Fruit fly (Drosophila melanogaster) whole organism, embryonic: ENCODE results near the gene Traf-like.

Experiments
- CG12219 ChIP-seq: fragments of 200-800 bp; sonication (Bioruptor generic); optimal IDR thresholded peaks from 3 replicates; lab custom pipeline; 2018; ENCODE audit warnings: missing biosample characterization, mild to moderate bottlenecking, missing genetic modification characterization
- CG13296 ChIP-seq: fragments of 200-800 bp; sonication (Bioruptor generic); optimal IDR thresholded peaks from 3 replicates; lab custom pipeline; 2018; ENCODE audit warnings: missing biosample characterization, mild to moderate bottlenecking, missing genetic modification characterization
- CG15479 ChIP-seq: fragments of 200-800 bp; sonication (Bioruptor generic); optimal IDR thresholded peaks from 3 replicates; lab custom pipeline; 2019; ENCODE audit warnings: missing biosample characterization, mild to moderate bottlenecking, missing genetic modification characterization, moderate library complexity
- CG1602 ChIP-seq: fragments of 200-800 bp; sonication (Bioruptor generic); optimal IDR thresholded peaks from 3 replicates; lab custom pipeline; 2016; ENCODE audit warnings: missing biosample characterization, missing genetic modification characterization
- CG18764 ChIP-seq: fragments of 200-800 bp; sonication (Bioruptor generic); optimal IDR thresholded peaks from 3 replicates; lab custom pipeline; 2016; ENCODE audit warnings: missing biosample characterization, missing genetic modification characterization
- CG30431 ChIP-seq: fragments of 200-800 bp; sonication (Bioruptor generic); optimal IDR thresholded peaks from 2 replicates; lab custom pipeline; 2017; ENCODE audit warnings: missing biosample characterization, missing genetic modification characterization
- CG31365 ChIP-seq: fragments of 200-800 bp; sonication (Bioruptor generic); optimal IDR thresholded peaks from 2 replicates; lab custom pipeline; 2018; ENCODE audit warnings: missing biosample characterization, mild to moderate bottlenecking, missing genetic modification characterization
- CG33213 ChIP-seq: fragments of 200-800 bp; sonication (Bioruptor generic); optimal IDR thresholded peaks from 3 replicates; lab custom pipeline; 2016; ENCODE audit warnings: missing biosample characterization, missing genetic modification characterization
- CG3407 ChIP-seq: fragments of 200-800 bp; sonication (Bioruptor generic); optimal IDR thresholded peaks from 2 replicates; lab custom pipeline; 2018; ENCODE audit warnings: missing biosample characterization, mild to moderate bottlenecking, missing genetic modification characterization
- CG6175 ChIP-seq: fragments of 200-800 bp; sonication (Bioruptor generic); IDR thresholded peaks from 3 replicates; pipeline ENCODE4 v1.3.6; 2022; ENCODE audit warnings: missing biosample characterization, missing genetic modification characterization
- CG6813 ChIP-seq: fragments of 200-800 bp; sonication (Bioruptor generic); optimal IDR thresholded peaks from 2 replicates; lab custom pipeline; 2017; ENCODE audit warnings: missing biosample characterization, missing genetic modification characterization, mild to moderate bottlenecking, moderate library complexity, missing genetic modification reagents
- CG7357 ChIP-seq: fragments of 200-800 bp; sonication (Bioruptor generic); IDR thresholded peaks from 3 replicates; pipeline ENCODE4 v1.3.6; 2022; ENCODE audit warnings: missing biosample characterization, missing genetic modification characterization
- CG7745 ChIP-seq: fragments of 200-800 bp; sonication (Bioruptor generic); optimal IDR thresholded peaks from 2 replicates; lab custom pipeline; 2018; ENCODE audit warnings: missing biosample characterization, mild to moderate bottlenecking, missing genetic modification characterization, moderate library complexity
- CG8478 ChIP-seq: fragments of >200 bp; optimal IDR thresholded peaks from 2 replicates; lab custom pipeline; 2018
- CG9437 ChIP-seq: fragments of 200-800 bp; sonication (Bioruptor generic); optimal IDR thresholded peaks from 2 replicates; lab custom pipeline; 2018; ENCODE audit warnings: missing biosample characterization, mild to moderate bottlenecking, missing genetic modification characterization
- E2f1 ChIP-seq: fragments of 200-800 bp; sonication (Bioruptor generic); IDR thresholded peaks from 2 replicates; pipeline ENCODE4 v1.3.6; 2022; ENCODE audit warnings: missing biosample characterization, missing genetic modification characterization
- Eip74EF ChIP-seq, 2 experiments: fragments of 200-800 bp in 1 of 2; fragments of >200 bp in 1 of 2; sonication (Bioruptor generic) in 1 of 2; optimal IDR thresholded peaks; 2 replicates each; lab custom pipeline; 2017 to 2019; ENCODE audit warnings: missing biosample characterization in 2 of 2, missing genetic modification characterization in 2 of 2, mild to moderate bottlenecking in 1 of 2, moderate library complexity in 1 of 2
- Fer2 ChIP-seq: fragments of 200-800 bp; sonication (Bioruptor generic); optimal IDR thresholded peaks from 2 replicates; lab custom pipeline; 2018; ENCODE audit warnings: missing biosample characterization, mild to moderate bottlenecking, missing genetic modification characterization, moderate library complexity
- Hmx ChIP-seq: fragments of 200-800 bp; sonication (Bioruptor generic); optimal IDR thresholded peaks from 2 replicates; lab custom pipeline; 2016; ENCODE audit warnings: missing biosample characterization, missing genetic modification characterization
- Hr78 ChIP-seq, 2 experiments: fragments of 200-800 bp in 1 of 2; fragments of >200 bp in 1 of 2; sonication (Bioruptor generic) in 1 of 2; optimal IDR thresholded peaks; 2 replicates each; lab custom pipeline; 2017 to 2019; ENCODE audit warnings: missing biosample characterization in 2 of 2, missing genetic modification characterization in 2 of 2, mild to moderate bottlenecking in 1 of 2, moderate library complexity in 1 of 2
- Max ChIP-seq: fragments of 200-800 bp; sonication (Bioruptor generic); optimal IDR thresholded peaks from 2 replicates; lab custom pipeline; 2016; ENCODE audit warnings: missing biosample characterization, mild to moderate bottlenecking, missing genetic modification characterization
- Mes4 ChIP-seq: fragments of 200-800 bp; sonication (Bioruptor generic); optimal IDR thresholded peaks from 2 replicates; lab custom pipeline; 2016; ENCODE audit warnings: missing biosample characterization, missing genetic modification characterization
- NFAT ChIP-seq: fragments of 200-800 bp; sonication (Bioruptor generic); IDR thresholded peaks from 2 replicates; pipeline ENCODE4 v1.3.6; 2022; ENCODE audit warnings: missing biosample characterization, missing genetic modification characterization
- Neu2 ChIP-seq: fragments of 200-800 bp; sonication (Bioruptor generic); optimal IDR thresholded peaks from 3 replicates; lab custom pipeline; 2016; ENCODE audit warnings: missing biosample characterization, missing genetic modification characterization, borderline replicate concordance
- Poxn ChIP-seq: fragments of 200-800 bp; sonication (Bioruptor generic); IDR thresholded peaks from 2 replicates; pipeline ENCODE4 v1.3.6; 2022; ENCODE audit warnings: missing biosample characterization, missing genetic modification characterization
- Xbp1 ChIP-seq: fragments of 200-800 bp; sonication (Bioruptor generic); optimal IDR thresholded peaks from 3 replicates; lab custom pipeline; 2016; ENCODE audit warnings: missing biosample characterization, mild to moderate bottlenecking, missing genetic modification characterization
- amos ChIP-seq: fragments of 200-800 bp; sonication (Bioruptor generic); IDR thresholded peaks from 2 replicates; pipeline ENCODE4 v1.3.6; 2022; ENCODE audit warnings: missing biosample characterization, missing genetic modification characterization; ENCODE audit not compliant: partially characterized antibody
- ash1 ChIP-seq: fragments of 200-800 bp; sonication (Bioruptor generic); optimal IDR thresholded peaks from 2 replicates; lab custom pipeline; 2018; ENCODE audit warnings: missing biosample characterization, mild to moderate bottlenecking, missing genetic modification characterization
- cg ChIP-seq: fragments of 200-800 bp; sonication (Bioruptor generic); optimal IDR thresholded peaks from 3 replicates; lab custom pipeline; 2019; ENCODE audit warnings: missing biosample characterization, mild to moderate bottlenecking, missing genetic modification characterization, moderate library complexity
- crc ChIP-seq: fragments of 200-800 bp; sonication (Bioruptor generic); optimal IDR thresholded peaks from 2 replicates; lab custom pipeline; 2016; ENCODE audit warnings: missing biosample characterization, missing genetic modification characterization
- danr ChIP-seq: fragments of 200-800 bp; sonication (Bioruptor generic); IDR thresholded peaks from 2 replicates; pipeline ENCODE4 v1.3.6; 2022; ENCODE audit warnings: missing biosample characterization, missing genetic modification characterization
- disco-r ChIP-seq: fragments of 200-800 bp; sonication (Bioruptor generic); optimal IDR thresholded peaks from 2 replicates; lab custom pipeline; 2016; ENCODE audit warnings: missing biosample characterization, missing genetic modification characterization
- fd102C ChIP-seq: fragments of 200-800 bp; sonication (Bioruptor generic); optimal IDR thresholded peaks from 2 replicates; lab custom pipeline; 2018; ENCODE audit warnings: missing biosample characterization, mild to moderate bottlenecking, missing genetic modification characterization, moderate library complexity
- fd3F ChIP-seq: fragments of 200-800 bp; sonication (Bioruptor generic); optimal IDR thresholded peaks from 2 replicates; lab custom pipeline; 2018; ENCODE audit warnings: missing biosample characterization, mild to moderate bottlenecking, missing genetic modification characterization, moderate library complexity
- insv ChIP-seq, 2 experiments: fragments of 200-800 bp; sonication (Bioruptor generic); optimal IDR thresholded peaks; 3 replicates each; lab custom pipeline; 2016 to 2018; ENCODE audit warnings: missing biosample characterization in 2 of 2, missing genetic modification characterization in 2 of 2
- inv ChIP-seq: fragments of 200-800 bp; sonication (Bioruptor generic); IDR thresholded peaks from 2 replicates; pipeline ENCODE4 v1.3.6; 2022; ENCODE audit warnings: missing biosample characterization, missing genetic modification characterization; ENCODE audit not compliant: partially characterized antibody
- klu ChIP-seq: fragments of 200-800 bp; sonication (Bioruptor generic); IDR thresholded peaks from 2 replicates; pipeline ENCODE4 v1.3.6; 2022; ENCODE audit warnings: missing biosample characterization, missing genetic modification characterization
- lbe ChIP-seq: fragments of 200-800 bp; sonication (Bioruptor generic); optimal IDR thresholded peaks from 2 replicates; lab custom pipeline; 2016; ENCODE audit warnings: missing biosample characterization, mild to moderate bottlenecking, missing genetic modification characterization
- luna ChIP-seq: fragments of 200-800 bp; sonication (Bioruptor generic); optimal IDR thresholded peaks from 2 replicates; lab custom pipeline; 2016; ENCODE audit warnings: missing biosample characterization, missing genetic modification characterization
- oc ChIP-seq: fragments of 200-800 bp; sonication (Bioruptor generic); optimal IDR thresholded peaks from 2 replicates; lab custom pipeline; 2018; ENCODE audit warnings: missing biosample characterization, mild to moderate bottlenecking, missing genetic modification characterization, moderate library complexity
- pan ChIP-seq, 4 experiments: fragments of >200 bp in 3 of 4; fragments of 200-800 bp in 1 of 4; sonication (Bioruptor generic) in 1 of 4; optimal IDR thresholded peaks in 3 of 4; IDR thresholded peaks in 1 of 4; 2 replicates each; pipeline versions ENCODE4 v1.3.6 to Lab custom; 2017 to 2022; ENCODE audit warnings: missing biosample characterization in 2 of 4, missing genetic modification characterization in 2 of 4, mixed read lengths in 1 of 4
- peb ChIP-seq: fragments of 200-800 bp; sonication (Bioruptor generic); IDR thresholded peaks from 2 replicates; pipeline ENCODE4 v1.3.6; 2022; ENCODE audit warnings: missing biosample characterization, missing genetic modification characterization
- pnt ChIP-seq: fragments of 200-800 bp; sonication (Bioruptor generic); optimal IDR thresholded peaks from 3 replicates; lab custom pipeline; 2016; ENCODE audit warnings: missing biosample characterization, missing genetic modification characterization
- sens-2 ChIP-seq: fragments of 200-800 bp; sonication (Bioruptor generic); IDR thresholded peaks from 2 replicates; pipeline ENCODE4 v1.3.6; 2022; ENCODE audit warnings: missing biosample characterization, missing genetic modification characterization
- slbo ChIP-seq: fragments of 200-800 bp; sonication (Bioruptor generic); IDR thresholded peaks from 2 replicates; pipeline ENCODE4 v1.3.6; 2022; ENCODE audit warnings: missing biosample characterization, missing genetic modification characterization
- slou ChIP-seq: fragments of 200-800 bp; sonication (Bioruptor generic); optimal IDR thresholded peaks from 3 replicates; lab custom pipeline; 2016; ENCODE audit warnings: missing biosample characterization, missing genetic modification characterization
- sna ChIP-seq: fragments of 200-800 bp; sonication (Bioruptor generic); IDR thresholded peaks from 2 replicates; pipeline ENCODE4 v1.3.6; 2022; ENCODE audit warnings: missing biosample characterization, missing genetic modification characterization; ENCODE audit not compliant: partially characterized antibody
- stc ChIP-seq: fragments of 200-800 bp; sonication (Bioruptor generic); IDR thresholded peaks from 2 replicates; pipeline ENCODE4 v1.3.6; 2022; ENCODE audit warnings: missing biosample characterization, missing genetic modification characterization
- tgo ChIP-seq: fragments of 200-800 bp; sonication (Bioruptor generic); IDR thresholded peaks from 3 replicates; pipeline ENCODE4 v1.3.6; 2022; ENCODE audit warnings: missing biosample characterization, missing genetic modification characterization

Traf-like gene

DNA sequence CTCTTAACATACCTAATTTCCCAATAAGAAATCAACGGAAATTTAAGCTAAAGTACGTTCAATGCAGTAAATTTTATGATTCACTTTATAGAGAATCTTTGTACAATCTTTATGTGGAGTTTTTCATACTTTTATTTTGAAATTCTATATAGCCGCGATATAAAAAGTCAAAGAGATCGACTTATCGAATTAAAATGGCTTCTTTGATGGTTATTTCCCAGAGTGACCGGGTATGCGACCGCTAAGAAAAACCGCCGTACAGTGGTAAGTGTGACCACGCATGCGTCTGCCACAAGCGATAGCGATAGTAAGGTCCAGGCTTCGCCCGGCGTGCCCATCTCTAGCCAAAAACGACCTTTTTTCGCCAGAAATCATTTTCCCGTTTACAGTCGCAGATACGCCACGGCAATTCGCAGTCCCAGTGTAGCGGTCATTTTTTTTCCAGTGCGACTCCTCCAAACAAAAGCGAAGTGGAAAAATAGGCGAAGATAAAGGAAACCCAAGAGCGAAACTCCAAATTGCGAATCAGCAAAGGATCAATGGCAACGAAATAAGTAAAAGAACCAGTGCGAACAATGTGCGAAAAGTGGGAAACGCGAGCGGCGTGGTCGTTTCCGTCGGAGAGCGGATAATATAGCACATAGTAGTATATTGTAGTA is 7.7 kb downstream of the Traf-like start, which contains the start of gene hang (continued):
- no peak for TF ChIP-seq slou (GFP tag; lab: Kevin White, UChicago)
- peak in 1 of 2 experiments; percentile 12 for TF ChIP-seq Hr78 (GFP tag; optimal IDR thresholded peaks at IDR 0.05; lab: Kevin White, UChicago)
- TF ChIP-seq CG3407, result peak; percentile 24
- TF ChIP-seq CG13296 (GFP tag; lab: Kevin White, UChicago), result peak; percentile 39
- TF ChIP-seq CG9437, result no peak
- peak; percentile 62 for TF ChIP-seq CG33213 (GFP tag; lab: Kevin White, UChicago)
- TF ChIP-seq CG15479 (GFP tag; lab: Kevin White, UChicago), result no peak
- no peak for TF ChIP-seq CG30431 (GFP tag; lab: Kevin White, UChicago)
- no peak for TF ChIP-seq CG1602 (GFP tag; lab: Kevin White, UChicago)
- peak; percentile 66 for TF ChIP-seq NFAT (GFP tag; lab: Robert Waterston, UW)
- no peak for TF ChIP-seq Max
- peak; percentile 91 for TF ChIP-seq amos (GFP tag; lab: Robert Waterston, UW)
- TF ChIP-seq klu (GFP tag; lab: Robert Waterston, UW), result no peak
- TF ChIP-seq slbo (GFP tag; lab: Robert Waterston, UW), result peak; percentile 60
- peak; percentile 28; the same call in 1 of the 2 replicates for TF ChIP-seq E2f1
- TF ChIP-seq sna, result peak; percentile 57
- peak in 1 of 2 experiments; percentile 75 for TF ChIP-seq insv (GFP tag; optimal IDR thresholded peaks at IDR 0.05; lab: Kevin White, UChicago)
- no peak for TF ChIP-seq Hmx (GFP tag; lab: Kevin White, UChicago)
- TF ChIP-seq CG12219 (GFP tag; lab: Kevin White, UChicago), result peak; percentile 5
- no peak for TF ChIP-seq tgo (GFP tag; lab: Robert Waterston, UW)
- TF ChIP-seq fd3F (GFP tag; lab: Kevin White, UChicago), result no peak
- no peak for TF ChIP-seq Fer2 (tag; lab: Kevin White, UChicago)
- TF ChIP-seq CG8478 (lab: Kevin White, UChicago), result no peak
- peak; percentile 72 for TF ChIP-seq inv (GFP tag; lab: Robert Waterston, UW)
- TF ChIP-seq Eip74EF (GFP tag; optimal IDR thresholded peaks at IDR 0.05; lab: Kevin White, UChicago), result peak in 1 of 2 experiments; percentile 43
- TF ChIP-seq lbe, result peak; percentile 40
- no peak for TF ChIP-seq CG6813 (GFP tag; lab: Kevin White, UChicago)
- no peak for TF ChIP-seq pnt
- TF ChIP-seq disco-r (GFP tag; lab: Kevin White, UChicago), result no peak
- TF ChIP-seq Xbp1 (GFP tag; lab: Kevin White, UChicago), result peak; percentile 23
- no peak for TF ChIP-seq CG18764 (GFP tag; lab: Kevin White, UChicago)
- no peak for TF ChIP-seq CG7745
- no peak for TF ChIP-seq pan (optimal IDR thresholded peaks at IDR 0.05; lab: Kevin White, UChicago)
- no peak for TF ChIP-seq pan (GFP tag; optimal IDR thresholded peaks at IDR 0.05 in 1 of 2, IDR thresholded peaks at IDR 0.05 in 1 of 2)
- TF ChIP-seq Mes4, result no peak
- TF ChIP-seq danr (GFP tag; lab: Robert Waterston, UW), result no peak
- peak; percentile 60 for TF ChIP-seq ash1 (GFP tag; lab: Kevin White, UChicago)
- TF ChIP-seq CG7357 (GFP tag; lab: Robert Waterston, UW), result no peak
- TF ChIP-seq luna (GFP tag; lab: Kevin White, UChicago), result no peak
- TF ChIP-seq crc (GFP tag; lab: Kevin White, UChicago), result peak; percentile 1
- no peak for TF ChIP-seq Neu2 (GFP tag; lab: Kevin White, UChicago)
- peak; percentile 37; the same call in 1 of the 2 replicates for TF ChIP-seq stc (GFP tag; lab: Robert Waterston, UW)
- TF ChIP-seq CG6175, result 0 out of 3 replicates have a peak, but pooled peaks have one; percentile 8
- no peak for TF ChIP-seq oc
- TF ChIP-seq CG31365 (tag; lab: Kevin White, UChicago), result peak; percentile 7
- no peak for TF ChIP-seq fd102C
- TF ChIP-seq peb (GFP tag; lab: Robert Waterston, UW), result 0 out of 2 replicates have a peak, but pooled peaks have one; percentile 10
- no peak for TF ChIP-seq sens-2 (GFP tag; lab: Robert Waterston, UW)
- TF ChIP-seq cg (GFP tag; lab: Kevin White, UChicago), result no peak
- TF ChIP-seq Poxn (GFP tag; lab: Robert Waterston, UW), result no peak
